Fruit fly (Drosophila melanogaster) Kc167 (cell line): ENCODE data around the gene Capr.

ENCODE experiments used
- Myc ChIP-seq: fragments of >200 bp; optimal IDR thresholded peaks from 2 replicates; lab custom pipeline; 2017; ENCODE audit warnings: missing external identifiers
- h ChIP-seq: fragments of >200 bp; optimal IDR thresholded peaks from 3 replicates; lab custom pipeline; 2018; ENCODE audit warnings: missing external identifiers
- psq ChIP-seq: fragments of >200 bp; optimal IDR thresholded peaks from 2 replicates; lab custom pipeline; 2017; ENCODE audit warnings: missing external identifiers

DNA sequence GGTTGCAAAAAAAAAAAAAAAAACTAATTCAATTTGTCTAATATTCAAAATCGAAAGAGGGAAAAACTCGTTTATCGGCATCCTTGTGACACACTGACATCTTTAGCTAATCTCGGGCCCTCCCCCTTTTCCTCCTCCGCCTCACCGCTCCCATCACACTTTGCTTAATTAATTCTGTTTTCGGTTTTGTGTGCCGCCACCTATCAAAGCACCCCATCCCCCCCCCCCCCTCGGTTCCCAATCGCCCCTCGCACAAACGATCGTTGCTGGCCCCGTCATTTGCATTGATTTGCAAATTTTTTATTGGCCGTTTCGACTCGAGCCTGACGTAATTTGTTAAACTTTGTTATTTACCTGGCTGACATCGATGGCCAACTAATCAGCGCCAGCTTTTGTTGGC is 44.7 kb downstream of the Capr start:
- TF ChIP-seq h (lab: Kevin White, UChicago) (no peak), Myc (no peak), psq (no peak)
